Fruit fly (Drosophila melanogaster) whole organism, embryonic: ENCODE data around the gene superdeath.

ENCODE experiments used
- Atf3 ChIP-seq: fragments of 200-800 bp; sonication (Bioruptor generic); optimal IDR thresholded peaks from 3 replicates; lab custom pipeline; 2016; ENCODE audit warnings: missing biosample characterization, missing genetic modification characterization
- CG12219 ChIP-seq: fragments of 200-800 bp; sonication (Bioruptor generic); optimal IDR thresholded peaks from 3 replicates; lab custom pipeline; 2018; ENCODE audit warnings: missing biosample characterization, mild to moderate bottlenecking, missing genetic modification characterization
- CG3163 ChIP-seq: fragments of 200-800 bp; sonication (Bioruptor generic); optimal IDR thresholded peaks from 3 replicates; lab custom pipeline; 2016; ENCODE audit warnings: missing biosample characterization, missing genetic modification characterization
- CG4404 ChIP-seq: fragments of 200-800 bp; sonication (Bioruptor generic); IDR thresholded peaks from 2 replicates; pipeline ENCODE4 v1.3.6; 2022; ENCODE audit warnings: missing biosample characterization, missing genetic modification characterization
- CG5953 ChIP-seq: fragments of 200-800 bp; sonication (Bioruptor generic); IDR thresholded peaks from 2 replicates; pipeline ENCODE4 v1.3.6; 2022; ENCODE audit warnings: missing biosample characterization, missing genetic modification characterization
- CG6854 ChIP-seq: fragments of 200-800 bp; sonication (Bioruptor generic); optimal IDR thresholded peaks from 3 replicates; lab custom pipeline; 2017; ENCODE audit warnings: missing biosample characterization, mild to moderate bottlenecking, missing genetic modification characterization
- CG8281 ChIP-seq: fragments of 200-800 bp; sonication (Bioruptor generic); optimal IDR thresholded peaks from 2 replicates; lab custom pipeline; 2018; ENCODE audit warnings: missing biosample characterization, mild to moderate bottlenecking, missing genetic modification characterization, moderate library complexity
- MTF-1 ChIP-seq: fragments of 200-800 bp; sonication (Bioruptor generic); optimal IDR thresholded peaks from 2 replicates; lab custom pipeline; 2018; ENCODE audit warnings: missing biosample characterization, mild to moderate bottlenecking, missing genetic modification characterization, borderline replicate concordance
- Neu2 ChIP-seq: fragments of 200-800 bp; sonication (Bioruptor generic); optimal IDR thresholded peaks from 3 replicates; lab custom pipeline; 2016; ENCODE audit warnings: missing biosample characterization, missing genetic modification characterization, borderline replicate concordance
- Nf-YA ChIP-seq: fragments of 200-800 bp; sonication (Bioruptor generic); IDR thresholded peaks from 2 replicates; pipeline ENCODE4 v1.3.6; 2022; ENCODE audit warnings: missing biosample characterization, missing genetic modification characterization
- cas ChIP-seq: fragments of 200-800 bp; sonication (Bioruptor generic); IDR thresholded peaks from 2 replicates; pipeline ENCODE4 v1.3.6; 2022; ENCODE audit warnings: missing biosample characterization, missing genetic modification characterization
- ci ChIP-seq: fragments of 200-800 bp; sonication (Bioruptor generic); IDR thresholded peaks from 3 replicates; pipeline ENCODE4 v1.3.6; 2022; ENCODE audit warnings: missing biosample characterization, missing genetic modification characterization
- lbe ChIP-seq: fragments of 200-800 bp; sonication (Bioruptor generic); optimal IDR thresholded peaks from 2 replicates; lab custom pipeline; 2016; ENCODE audit warnings: missing biosample characterization, mild to moderate bottlenecking, missing genetic modification characterization

DNA sequence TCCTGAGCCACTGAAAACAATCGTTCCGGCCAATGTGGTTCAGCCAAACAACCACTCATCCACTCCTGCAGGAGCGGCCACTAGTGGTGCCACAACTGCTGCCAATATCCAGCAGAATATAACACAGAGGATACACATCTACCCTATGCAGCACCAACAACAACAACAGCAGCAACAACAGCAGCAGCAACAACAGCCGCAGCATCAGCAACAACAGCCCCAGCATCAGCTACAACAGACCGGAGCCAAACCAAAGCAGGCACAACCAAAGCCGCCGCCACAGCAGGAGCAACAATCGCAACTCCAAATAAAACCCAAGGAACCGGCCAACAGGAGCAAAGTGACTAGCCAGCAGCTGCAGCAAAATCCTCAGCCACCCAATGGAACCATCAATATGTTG lies 35.2 kb upstream of the superdeath start:
- TF ChIP-seq CG5953 = no peak
- TF ChIP-seq Neu2 = no peak
- no peak for TF ChIP-seq cas (GFP tag; lab: Robert Waterston, UW)
- TF ChIP-seq CG8281 (tag; lab: Kevin White, UChicago) = no peak
- no peak for TF ChIP-seq lbe
- no peak for TF ChIP-seq CG12219
- no peak for TF ChIP-seq Atf3 (GFP tag; lab: Kevin White, UChicago)
- no peak for TF ChIP-seq CG6854 (GFP tag; lab: Kevin White, UChicago)
- no peak for TF ChIP-seq Nf-YA (GFP tag; lab: Robert Waterston, UW)
- TF ChIP-seq CG3163 (GFP tag; lab: Kevin White, UChicago) = no peak
- no peak for TF ChIP-seq CG4404 (GFP tag; lab: Robert Waterston, UW)
- TF ChIP-seq ci (GFP tag; lab: Robert Waterston, UW) = no peak
- TF ChIP-seq MTF-1 (GFP tag; lab: Kevin White, UChicago) = no peak
